Worm (Caenorhabditis elegans) whole organism, late embryonic: Measurements from ENCODE around the gene srj-4.

Experiments
- F13H6.1 ChIP-seq: sonication (generic microtip); optimal IDR thresholded peaks from 2 replicates; lab custom pipeline; 2016; ENCODE audit warnings: missing genetic modification characterization, missing compliant biosample characterization
- ahr-1 ChIP-seq: sonication (generic microtip); optimal IDR thresholded peaks from 2 replicates; lab custom pipeline; 2016; ENCODE audit warnings: missing genetic modification characterization, missing compliant biosample characterization
- ceh-18 ChIP-seq: sonication (generic microtip); optimal IDR thresholded peaks from 2 replicates; lab custom pipeline; 2016; ENCODE audit warnings: missing genetic modification characterization, missing compliant biosample characterization
- ceh-9 ChIP-seq: sonication (generic microtip); optimal IDR thresholded peaks from 2 replicates; lab custom pipeline; 2016; ENCODE audit warnings: mild to moderate bottlenecking, missing genetic modification characterization, inconsistent platforms, missing compliant biosample characterization
- che-1 ChIP-seq: sonication (generic microtip); optimal IDR thresholded peaks from 2 replicates; lab custom pipeline; 2016; ENCODE audit warnings: mild to moderate bottlenecking, missing genetic modification characterization, missing compliant biosample characterization
- dmd-4 ChIP-seq: sonication (generic microtip); optimal IDR thresholded peaks from 2 replicates; lab custom pipeline; 2016; ENCODE audit warnings: borderline replicate concordance, missing genetic modification characterization, missing compliant biosample characterization
- elt-2 ChIP-seq: sonication (generic microtip); optimal IDR thresholded peaks from 2 replicates; lab custom pipeline; 2016; ENCODE audit warnings: missing genetic modification reagents, missing genetic modification characterization, missing compliant biosample characterization
- gmeb-2 ChIP-seq: sonication (generic microtip); optimal IDR thresholded peaks from 2 replicates; lab custom pipeline; 2016; ENCODE audit warnings: missing genetic modification characterization, inconsistent platforms, missing compliant biosample characterization
- nhr-11 ChIP-seq: fragments of 150-350 bp; optimal IDR thresholded peaks from 2 replicates; lab custom pipeline; 2014; ENCODE audit warnings: missing biosample characterization, missing genetic modification characterization
- pag-3 ChIP-seq: sonication (generic microtip); optimal IDR thresholded peaks from 2 replicates; lab custom pipeline; 2016; ENCODE audit warnings: missing compliant biosample characterization, missing genetic modification characterization, borderline replicate concordance
- pqm-1 ChIP-seq: sonication (generic microtip); optimal IDR thresholded peaks from 2 replicates; lab custom pipeline; 2016; ENCODE audit warnings: missing genetic modification characterization, missing compliant biosample characterization
- sdc-2 ChIP-seq: sonication (generic microtip); optimal IDR thresholded peaks from 2 replicates; lab custom pipeline; 2016; ENCODE audit warnings: missing genotype, missing genetic modification characterization, missing compliant biosample characterization
- unc-86 ChIP-seq: sonication (generic microtip); optimal IDR thresholded peaks from 2 replicates; lab custom pipeline; 2016; ENCODE audit warnings: missing genetic modification characterization, missing compliant biosample characterization
- zip-5 ChIP-seq: sonication (generic microtip); optimal IDR thresholded peaks from 2 replicates; lab custom pipeline; 2016; ENCODE audit warnings: missing genetic modification characterization, missing compliant biosample characterization

DNA sequence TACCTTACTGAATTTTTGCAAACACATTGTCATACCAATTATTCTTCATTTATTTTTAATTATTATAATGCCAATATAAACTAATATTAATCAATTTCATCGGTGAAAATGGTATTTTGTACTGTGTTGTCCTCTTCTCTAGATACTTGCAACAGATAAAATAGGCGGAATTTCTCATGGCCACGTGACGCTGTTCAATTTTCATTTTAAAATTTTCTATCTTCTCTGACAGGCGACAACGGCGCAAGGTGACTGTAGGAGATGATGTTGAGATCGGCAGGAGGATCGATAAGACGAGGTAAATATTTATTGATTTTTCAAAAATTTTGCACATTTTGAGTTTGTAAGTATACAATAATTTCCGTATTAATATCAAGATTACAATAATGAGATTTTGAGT, 31.3 kb downstream of the srj-4 start, which contains the start of gene ogdh-2:
- TF ChIP-seq che-1 (tag; lab: Kevin White, UChicago) (no peak), elt-2 (tag; lab: Kevin White, UChicago) (no peak), ahr-1 (tag; lab: Kevin White, UChicago) (no peak), zip-5 (tag; lab: Kevin White, UChicago) (no peak), unc-86 (tag; lab: Kevin White, UChicago) (no peak), pag-3 (tag; lab: Kevin White, UChicago) (no peak), ceh-9 (tag; lab: Kevin White, UChicago) (no peak), ceh-18 (tag; lab: Kevin White, UChicago) (no peak), nhr-11 (tag; lab: Kevin White, UChicago) (no peak), gmeb-2 (tag; lab: Kevin White, UChicago) (no peak), F13H6.1 (no peak), sdc-2 (tag; lab: Kevin White, UChicago) (no peak), pqm-1 (tag; lab: Kevin White, UChicago) (no peak), dmd-4 (tag; lab: Kevin White, UChicago) (no peak)
